Fruit fly (Drosophila melanogaster): ENCODE measurements around the gene Spindly.

dm6 chr2L:3482712-3483111 is 47.4 kb downstream of the Spindly start:
- TF ChIP-seq Hr96 (GFP tag; optimal IDR thresholded peaks at IDR 0.05): no peak
- no peak for TF ChIP-seq CG11617 (GFP tag; optimal IDR thresholded peaks at IDR 0.05)
- TF ChIP-seq Crg-1 (GFP tag; optimal IDR thresholded peaks at IDR 0.05): no peak
- no peak for TF ChIP-seq Clk (GFP tag; optimal IDR thresholded peaks at IDR 0.05)
- TF ChIP-seq kay (GFP tag; ENCODE audit: borderline replicate concordance): no peak
- no peak for TF ChIP-seq CG33017 (tag; optimal IDR thresholded peaks at IDR 0.05)
- TF ChIP-seq CG1620 (GFP tag; optimal IDR thresholded peaks at IDR 0.05): no peak
